Worm (Caenorhabditis elegans): ENCODE data around the gene pat-3.

DNA sequence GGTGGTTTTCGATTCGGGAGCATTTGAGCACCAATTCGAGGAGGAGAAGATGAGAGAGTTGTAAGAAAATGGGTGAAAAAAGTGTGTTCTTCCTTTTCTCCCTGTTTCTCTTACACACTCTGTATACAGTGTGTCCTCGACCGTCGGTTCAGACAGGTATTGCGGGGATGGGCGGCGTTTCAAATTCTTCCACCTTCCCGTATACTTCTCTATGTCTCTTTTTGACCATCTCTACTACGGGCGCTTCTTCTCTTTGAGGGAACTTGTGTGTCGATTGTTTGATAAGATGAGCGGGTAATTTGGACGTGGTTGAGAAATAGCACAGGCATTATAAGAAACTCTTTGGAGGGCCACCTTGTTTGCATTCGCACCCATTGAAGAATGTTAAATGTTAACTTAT lies 26.4 kb downstream of the pat-3 start:
- TF ChIP-seq cog-1 (tag; optimal IDR thresholded peaks at IDR 0.05) (no peak), klf-2 (GFP tag; conservative IDR thresholded peaks at IDR 0.05) (no peak), flt-1 (GFP tag; IDR thresholded peaks at IDR 0.05) (no peak), med-1 (GFP tag; optimal IDR thresholded peaks at IDR 0.05; ENCODE audit: insufficient read depth) (no peak), tab-1 (GFP tag; IDR thresholded peaks at IDR 0.05) (no peak), ztf-23 (GFP tag; IDR thresholded peaks at IDR 0.05) (no peak), ztf-29 (GFP tag; IDR thresholded peaks at IDR 0.05) (no peak)

All from whole organism, midembryonic.